Worm (Caenorhabditis elegans) whole organism, mixed stage, embryonic: ENCODE measurements around the gene C39H7.4.

Experiments used
- blmp-1 ChIP-seq: fragments of 150-350 bp; optimal IDR thresholded peaks from 2 replicates; lab custom pipeline; 2014; ENCODE audit warnings: missing biosample characterization, missing genetic modification characterization
- ceh-39 ChIP-seq: fragments of 150-350 bp; optimal IDR thresholded peaks from 2 replicates; lab custom pipeline; 2014; ENCODE audit warnings: missing biosample characterization, missing genetic modification characterization
- ces-1 ChIP-seq: fragments of 150-350 bp; optimal IDR thresholded peaks from 2 replicates; lab custom pipeline; 2014; ENCODE audit warnings: missing biosample characterization, missing genetic modification reagents, missing genetic modification characterization
- drap-1 ChIP-seq: fragments of 200-800 bp; sonication (Bioruptor generic); optimal IDR thresholded peaks from 3 replicates; lab custom pipeline; 2018; ENCODE audit warnings: mild to moderate bottlenecking, missing genetic modification characterization, missing compliant biosample characterization
- ham-2 ChIP-seq: fragments of 200-800 bp; sonication (Bioruptor generic); optimal IDR thresholded peaks from 2 replicates; lab custom pipeline; 2018; ENCODE audit warnings: mild to moderate bottlenecking, missing genetic modification characterization, missing compliant biosample characterization
- mep-1 ChIP-seq: fragments of 150-350 bp; optimal IDR thresholded peaks from 2 replicates; lab custom pipeline; 2017; ENCODE audit warnings: missing biosample characterization, missing genetic modification reagents, missing genetic modification characterization, inconsistent platforms
- mls-2 ChIP-seq: sonication (generic microtip); optimal IDR thresholded peaks from 2 replicates; lab custom pipeline; 2016; ENCODE audit warnings: mild to moderate bottlenecking, missing genetic modification characterization, moderate library complexity, missing compliant biosample characterization
- nhr-12 ChIP-seq: fragments of 150-350 bp; optimal IDR thresholded peaks from 2 replicates; lab custom pipeline; 2014; ENCODE audit warnings: missing biosample characterization, missing genetic modification characterization
- nhr-237 ChIP-seq: fragments of 150-350 bp; optimal IDR thresholded peaks from 2 replicates; lab custom pipeline; 2014; ENCODE audit warnings: missing biosample characterization, missing genetic modification characterization
- nhr-76 ChIP-seq: sonication (generic microtip); optimal IDR thresholded peaks from 2 replicates; lab custom pipeline; 2017; ENCODE audit warnings: missing biosample characterization, missing genetic modification characterization
- snpc-4 ChIP-seq: fragments of 150-350 bp; optimal IDR thresholded peaks from 2 replicates; lab custom pipeline; 2014; ENCODE audit warnings: missing biosample characterization, missing genetic modification characterization
- unc-39 ChIP-seq: fragments of 150-350 bp; optimal IDR thresholded peaks from 2 replicates; lab custom pipeline; 2014; ENCODE audit warnings: missing biosample characterization, missing genetic modification characterization
- unc-62 ChIP-seq: fragments of 150-350 bp; optimal IDR thresholded peaks from 2 replicates; lab custom pipeline; 2014; ENCODE audit warnings: missing biosample characterization, missing genetic modification reagents, missing genetic modification characterization

- TF ChIP-seq snpc-4 (tag; lab: Kevin White, UChicago) (no peak), drap-1 (GFP tag; lab: Kevin White, UChicago) (no peak), ces-1 (GFP tag; lab: Kevin White, UChicago) (no peak), ham-2 (GFP tag; lab: Kevin White, UChicago) (no peak), blmp-1 (no peak), nhr-12 (tag; lab: Kevin White, UChicago) (no peak), mls-2 (tag; lab: Kevin White, UChicago) (no peak), nhr-76 (tag; lab: Kevin White, UChicago) (no peak), ceh-39 (tag; lab: Kevin White, UChicago) (no peak), nhr-237 (tag; lab: Kevin White, UChicago) (no peak), unc-39 (tag; lab: Kevin White, UChicago) (no peak), mep-1 (tag; lab: Kevin White, UChicago) (no peak), unc-62 (GFP tag; lab: Kevin White, UChicago) (no peak)
These were observed 44.5 kb upstream of the C39H7.4 start for ce11 chrIV:5658897-5659296.
